Fruit fly (Drosophila melanogaster): ENCODE data around the gene Pde9.

DNA sequence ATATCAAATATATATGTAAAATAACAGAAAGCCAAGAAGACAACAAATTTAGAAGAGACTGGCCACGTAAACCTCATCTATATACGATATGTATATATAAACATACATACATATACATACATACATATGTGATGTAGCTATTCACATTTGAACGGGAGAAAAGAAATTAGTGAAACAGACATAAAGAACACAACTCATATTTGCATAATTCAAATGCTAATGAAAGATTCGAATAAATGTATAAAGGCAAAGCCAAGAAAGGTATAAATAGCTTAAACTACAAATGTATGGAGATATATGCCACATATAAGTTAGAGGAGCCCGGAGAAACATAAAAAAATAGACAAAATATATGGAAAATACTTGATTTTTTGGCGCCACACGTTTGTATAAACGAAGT is 156.7 kb downstream of the Pde9 start:
- TF ChIP-seq CG8478 (optimal IDR thresholded peaks at IDR 0.05) (no peak), EcR (GFP tag; optimal IDR thresholded peaks at IDR 0.05) (no peak), Dll (optimal IDR thresholded peaks at IDR 0.05) (no peak)
